Fruit fly (Drosophila melanogaster) whole organism, pupa: ENCODE measurements around the gene Orp8.

Experiments used
- CG12605 ChIP-seq: fragments of 200-800 bp; sonication (Bioruptor generic); IDR thresholded peaks from 2 replicates; pipeline ENCODE4 v1.3.6; 2022; ENCODE audit warnings: missing biosample characterization, missing genetic modification characterization
- CG14655 ChIP-seq: fragments of 200-800 bp; sonication (Bioruptor generic); optimal IDR thresholded peaks from 3 replicates; lab custom pipeline; 2017; ENCODE audit warnings: mild to moderate bottlenecking, missing biosample characterization, missing genetic modification reagents, missing genetic modification characterization
- CG15710 ChIP-seq: fragments of 200-800 bp; sonication (Bioruptor generic); optimal IDR thresholded peaks from 2 replicates; lab custom pipeline; 2018; ENCODE audit warnings: missing biosample characterization, mild to moderate bottlenecking, missing genetic modification characterization, moderate library complexity
- CG17806 ChIP-seq: fragments of 200-800 bp; sonication (Bioruptor generic); optimal IDR thresholded peaks from 2 replicates; lab custom pipeline; 2018; ENCODE audit warnings: missing biosample characterization, mild to moderate bottlenecking, missing genetic modification characterization, moderate library complexity
- CG32121 ChIP-seq: fragments of 200-800 bp; sonication (Bioruptor generic); IDR thresholded peaks from 2 replicates; pipeline ENCODE4 v1.3.6; 2022; ENCODE audit warnings: missing biosample characterization, missing genetic modification characterization
- CG8159 ChIP-seq: fragments of 200-800 bp; sonication (Bioruptor generic); optimal IDR thresholded peaks from 3 replicates; lab custom pipeline; 2018; ENCODE audit warnings: missing biosample characterization, mild to moderate bottlenecking, missing genetic modification characterization, moderate library complexity
- CG8301 ChIP-seq: fragments of 200-800 bp; sonication (Bioruptor generic); optimal IDR thresholded peaks from 2 replicates; lab custom pipeline; 2018; ENCODE audit warnings: missing biosample characterization, mild to moderate bottlenecking, missing genetic modification characterization
- CG9948 ChIP-seq: fragments of 200-800 bp; sonication (Bioruptor generic); optimal IDR thresholded peaks from 2 replicates; lab custom pipeline; 2018; ENCODE audit warnings: missing biosample characterization, mild to moderate bottlenecking, missing genetic modification characterization, moderate library complexity
- EcR ChIP-seq: fragments of 200-800 bp; sonication (Bioruptor generic); optimal IDR thresholded peaks from 3 replicates; lab custom pipeline; 2019; ENCODE audit warnings: missing biosample characterization, missing genetic modification characterization, mild to moderate bottlenecking, moderate library complexity, missing genetic modification reagents
- Pif1A ChIP-seq: fragments of 200-800 bp; sonication (Bioruptor generic); optimal IDR thresholded peaks from 3 replicates; lab custom pipeline; 2016; ENCODE audit warnings: missing biosample characterization, missing genetic modification characterization
- Snoo ChIP-seq: fragments of 200-800 bp; sonication (Bioruptor generic); optimal IDR thresholded peaks from 3 replicates; lab custom pipeline; 2017; ENCODE audit warnings: missing biosample characterization, mild to moderate bottlenecking, missing genetic modification characterization, inconsistent platforms
- fd96Ca ChIP-seq: fragments of 200-800 bp; sonication (Bioruptor generic); IDR thresholded peaks from 3 replicates; pipeline ENCODE4 v1.3.6; 2022; ENCODE audit warnings: missing biosample characterization, missing genetic modification characterization
- gl ChIP-seq: fragments of 200-800 bp; sonication (Bioruptor generic); optimal IDR thresholded peaks from 2 replicates; lab custom pipeline; 2018; ENCODE audit warnings: missing biosample characterization, mild to moderate bottlenecking, missing genetic modification characterization
- rn ChIP-seq: fragments of 200-800 bp; sonication (Bioruptor generic); IDR thresholded peaks from 2 replicates; pipeline ENCODE4 v1.3.6; 2022; ENCODE audit warnings: missing biosample characterization, missing genetic modification characterization

DNA sequence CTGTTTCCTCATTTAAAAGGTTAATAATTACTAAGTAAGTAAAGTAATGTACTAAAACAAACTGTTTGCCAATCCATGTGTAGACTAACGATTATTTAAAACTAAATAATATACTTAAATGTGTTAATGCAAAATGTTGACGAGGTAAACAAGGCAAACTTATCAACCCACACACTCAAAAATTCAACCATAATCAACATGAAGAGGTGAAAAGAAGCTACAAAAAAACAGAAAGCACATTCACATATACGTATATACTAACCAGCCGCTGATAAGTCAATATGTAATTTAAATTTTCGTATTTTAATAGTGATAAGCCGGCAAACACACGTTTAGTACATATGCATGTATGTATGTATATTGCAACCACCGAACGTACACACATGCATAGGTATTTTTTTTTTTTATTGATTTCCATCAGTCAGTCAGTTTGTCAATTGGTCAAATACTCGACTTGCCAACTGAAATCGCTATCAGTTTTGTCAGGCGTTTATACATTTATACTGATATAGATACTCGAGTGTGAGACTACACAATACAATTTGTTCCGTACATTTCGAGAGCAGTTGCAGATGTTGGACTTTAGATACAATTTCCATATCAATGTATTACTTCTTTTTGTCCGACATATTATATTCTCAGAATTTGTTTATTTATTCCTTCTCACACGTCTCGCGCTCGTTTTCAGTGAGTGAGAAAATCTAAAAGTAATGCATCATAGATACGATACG is 49.5 kb upstream of the Orp8 start:
- TF ChIP-seq CG14655 (GFP tag; lab: Kevin White, UChicago) (no peak), gl (tag; lab: Kevin White, UChicago) (no peak), CG12605 (GFP tag; lab: Robert Waterston, UW) (no peak), CG17806 (no peak), EcR (GFP tag; lab: Kevin White, UChicago) (no peak), fd96Ca (GFP tag; lab: Robert Waterston, UW) (no peak), Snoo (tag; lab: Kevin White, UChicago) (no peak), CG8301 (tag; lab: Kevin White, UChicago) (no peak), CG8159 (tag; lab: Kevin White, UChicago) (no peak), CG15710 (tag; lab: Kevin White, UChicago) (no peak), rn (GFP tag; lab: Robert Waterston, UW) (no peak), CG32121 (GFP tag; lab: Robert Waterston, UW) (no peak), Pif1A (GFP tag; lab: Kevin White, UChicago) (no peak), CG9948 (tag; lab: Kevin White, UChicago) (no peak)
